Fruit fly (Drosophila melanogaster) whole organism, embryonic: ENCODE results near the gene CG43999.

Source experiments
- CG10462 ChIP-seq: fragments of 200-800 bp; sonication (Bioruptor generic); optimal IDR thresholded peaks from 2 replicates; lab custom pipeline; 2016; ENCODE audit warnings: missing biosample characterization, missing genetic modification characterization
- CG11398 ChIP-seq: fragments of 200-800 bp; sonication (Bioruptor generic); optimal IDR thresholded peaks from 2 replicates; lab custom pipeline; 2016; ENCODE audit warnings: missing biosample characterization, missing genetic modification characterization
- CG11504 ChIP-seq: fragments of 200-800 bp; sonication (Bioruptor generic); optimal IDR thresholded peaks from 3 replicates; lab custom pipeline; 2019; ENCODE audit warnings: missing biosample characterization, mild to moderate bottlenecking, missing genetic modification characterization, moderate library complexity
- CG12942 ChIP-seq: fragments of 200-800 bp; sonication (Bioruptor generic); optimal IDR thresholded peaks from 3 replicates; lab custom pipeline; 2016; ENCODE audit warnings: missing biosample characterization, missing genetic modification characterization
- CG13424 ChIP-seq: fragments of 200-800 bp; sonication (Bioruptor generic); optimal IDR thresholded peaks from 2 replicates; lab custom pipeline; 2019; ENCODE audit warnings: missing biosample characterization, mild to moderate bottlenecking, missing genetic modification characterization, moderate library complexity
- CG14710 ChIP-seq: fragments of 200-800 bp; sonication (Bioruptor generic); optimal IDR thresholded peaks from 3 replicates; lab custom pipeline; 2019; ENCODE audit warnings: missing biosample characterization, mild to moderate bottlenecking, missing genetic modification characterization, moderate library complexity
- CG1529 ChIP-seq: fragments of 200-800 bp; sonication (Bioruptor generic); optimal IDR thresholded peaks from 3 replicates; lab custom pipeline; 2018; ENCODE audit warnings: missing biosample characterization, missing genetic modification characterization
- CG1603 ChIP-seq: fragments of 200-800 bp; sonication (Bioruptor generic); optimal IDR thresholded peaks from 2 replicates; lab custom pipeline; 2019; ENCODE audit warnings: missing biosample characterization, mild to moderate bottlenecking, missing genetic modification characterization, moderate library complexity
- CG16779 ChIP-seq: fragments of 200-800 bp; sonication (Bioruptor generic); IDR thresholded peaks from 2 replicates; pipeline ENCODE4 v1.3.6; 2022; ENCODE audit warnings: missing biosample characterization, missing genetic modification characterization
- CG17568 ChIP-seq: fragments of 200-800 bp; sonication (Bioruptor generic); optimal IDR thresholded peaks from 2 replicates; lab custom pipeline; 2018; ENCODE audit warnings: missing biosample characterization, mild to moderate bottlenecking, missing genetic modification characterization, moderate library complexity
- CG3995 ChIP-seq: fragments of 200-800 bp; sonication (Bioruptor generic); optimal IDR thresholded peaks from 3 replicates; lab custom pipeline; 2016; ENCODE audit warnings: missing biosample characterization, missing genetic modification characterization
- CG4707 ChIP-seq: fragments of 200-800 bp; sonication (Bioruptor generic); optimal IDR thresholded peaks from 2 replicates; lab custom pipeline; 2018; ENCODE audit warnings: missing biosample characterization, mild to moderate bottlenecking, missing genetic modification characterization, moderate library complexity
- CG7963 ChIP-seq: fragments of 200-800 bp; sonication (Bioruptor generic); IDR thresholded peaks from 3 replicates; pipeline ENCODE4 v1.3.6; 2022; ENCODE audit warnings: missing biosample characterization, missing genetic modification characterization; ENCODE audit not compliant: partially characterized antibody
- CG8765 ChIP-seq: fragments of 200-800 bp; sonication (Bioruptor generic); IDR thresholded peaks from 2 replicates; pipeline ENCODE4 v1.3.6; 2022; ENCODE audit warnings: missing biosample characterization, missing genetic modification characterization
- CG9817 ChIP-seq: fragments of 200-800 bp; sonication (Bioruptor generic); optimal IDR thresholded peaks from 2 replicates; lab custom pipeline; 2018; ENCODE audit warnings: missing biosample characterization, mild to moderate bottlenecking, missing genetic modification characterization, moderate library complexity
- CTCF ChIP-seq: fragments of 200-800 bp; sonication (Bioruptor generic); optimal IDR thresholded peaks from 2 replicates; lab custom pipeline; 2017; ENCODE audit warnings: missing biosample characterization, mild to moderate bottlenecking, missing genetic modification characterization, moderate library complexity
- Dbx ChIP-seq: fragments of 200-800 bp; sonication (Bioruptor generic); IDR thresholded peaks from 3 replicates; pipeline ENCODE4 v1.3.6; 2022; ENCODE audit warnings: missing biosample characterization, missing genetic modification characterization
- Dp ChIP-seq: fragments of 200-800 bp; sonication (Bioruptor generic); optimal IDR thresholded peaks from 2 replicates; lab custom pipeline; 2018; ENCODE audit warnings: missing biosample characterization, mild to moderate bottlenecking, missing genetic modification characterization, moderate library complexity
- E2f2 ChIP-seq: fragments of 200-800 bp; sonication (Bioruptor generic); IDR thresholded peaks from 2 replicates; pipeline ENCODE4 v1.3.6; 2022; ENCODE audit warnings: missing biosample characterization, missing genetic modification characterization
- Elba2 ChIP-seq: fragments of 200-800 bp; sonication (Bioruptor generic); optimal IDR thresholded peaks from 3 replicates; lab custom pipeline; 2016; ENCODE audit warnings: missing biosample characterization, missing genetic modification characterization
- Hand ChIP-seq: fragments of 200-800 bp; sonication (Bioruptor generic); optimal IDR thresholded peaks from 2 replicates; lab custom pipeline; 2017; ENCODE audit warnings: mild to moderate bottlenecking, missing biosample characterization, missing genetic modification reagents, missing genetic modification characterization
- Hey ChIP-seq: fragments of 200-800 bp; sonication (Bioruptor generic); optimal IDR thresholded peaks from 3 replicates; lab custom pipeline; 2018; ENCODE audit warnings: missing biosample characterization, mild to moderate bottlenecking, missing genetic modification characterization
- Hmx ChIP-seq: fragments of 200-800 bp; sonication (Bioruptor generic); optimal IDR thresholded peaks from 2 replicates; lab custom pipeline; 2016; ENCODE audit warnings: missing biosample characterization, missing genetic modification characterization
- Mes4 ChIP-seq: fragments of 200-800 bp; sonication (Bioruptor generic); optimal IDR thresholded peaks from 2 replicates; lab custom pipeline; 2016; ENCODE audit warnings: missing biosample characterization, missing genetic modification characterization
- NfI ChIP-seq: fragments of 200-800 bp; sonication (Bioruptor generic); optimal IDR thresholded peaks from 3 replicates; lab custom pipeline; 2018; ENCODE audit warnings: missing biosample characterization, mild to moderate bottlenecking, missing genetic modification characterization, moderate library complexity
- Oaz ChIP-seq: fragments of 200-800 bp; sonication (Bioruptor generic); IDR thresholded peaks from 2 replicates; pipeline ENCODE4 v1.3.6; 2022; ENCODE audit warnings: missing biosample characterization, missing genetic modification characterization
- PHDP ChIP-seq: fragments of 200-800 bp; sonication (Bioruptor generic); optimal IDR thresholded peaks from 3 replicates; lab custom pipeline; 2018; ENCODE audit warnings: missing biosample characterization, mild to moderate bottlenecking, missing genetic modification characterization, moderate library complexity
- ab ChIP-seq: fragments of 200-800 bp; sonication (Bioruptor generic); optimal IDR thresholded peaks from 2 replicates; lab custom pipeline; 2016; ENCODE audit warnings: missing biosample characterization, missing genetic modification characterization
- aop ChIP-seq: fragments of 200-800 bp; sonication (Bioruptor generic); IDR thresholded peaks from 2 replicates; pipeline ENCODE4 v1.3.6; 2022; ENCODE audit warnings: missing biosample characterization, missing genetic modification characterization
- cg ChIP-seq: fragments of 200-800 bp; sonication (Bioruptor generic); optimal IDR thresholded peaks from 3 replicates; lab custom pipeline; 2019; ENCODE audit warnings: missing biosample characterization, mild to moderate bottlenecking, missing genetic modification characterization, moderate library complexity
- dysf ChIP-seq: fragments of 200-800 bp; sonication (Bioruptor generic); IDR thresholded peaks from 3 replicates; pipeline ENCODE4 v1.3.6; 2022; ENCODE audit warnings: missing biosample characterization, missing genetic modification characterization
- esg ChIP-seq: fragments of 200-800 bp; sonication (Bioruptor generic); conservative IDR thresholded peaks from 2 replicates; pipeline ENCODE4 v1.3.6; 2022; ENCODE audit warnings: missing biosample characterization, missing genetic modification characterization
- ftz-f1 ChIP-seq: fragments of 200-800 bp; sonication (Bioruptor generic); optimal IDR thresholded peaks from 2 replicates; lab custom pipeline; 2016; ENCODE audit warnings: missing biosample characterization, missing genetic modification characterization
- gfzf ChIP-seq: fragments of 200-800 bp; sonication (Bioruptor generic); optimal IDR thresholded peaks from 2 replicates; lab custom pipeline; 2016; ENCODE audit warnings: missing biosample characterization, mild to moderate bottlenecking, missing genetic modification characterization, moderate library complexity
- hb ChIP-seq: fragments of 200-800 bp; sonication (Bioruptor generic); IDR thresholded peaks from 3 replicates; pipeline ENCODE4 v1.3.6; 2022; ENCODE audit warnings: missing biosample characterization, missing genetic modification characterization; ENCODE audit not compliant: partially characterized antibody
- her ChIP-seq: fragments of 200-800 bp; sonication (Bioruptor generic); optimal IDR thresholded peaks from 2 replicates; lab custom pipeline; 2016; ENCODE audit warnings: missing biosample characterization, missing genetic modification characterization
- ken ChIP-seq: fragments of 200-800 bp; sonication (Bioruptor generic); IDR thresholded peaks from 3 replicates; pipeline ENCODE4 v1.3.6; 2022; ENCODE audit warnings: missing biosample characterization, missing genetic modification characterization
- lmd ChIP-seq: fragments of 200-800 bp; sonication (Bioruptor generic); IDR thresholded peaks from 2 replicates; pipeline ENCODE4 v1.3.6; 2022; ENCODE audit warnings: missing biosample characterization, missing genetic modification characterization
- lola ChIP-seq, 3 experiments: fragments of >200 bp in 2 of 3; fragments of 200-800 bp in 1 of 3; sonication (Bioruptor generic) in 1 of 3; optimal IDR thresholded peaks; 2 replicates each; lab custom pipeline; 2017 to 2019; ENCODE audit warnings: missing biosample characterization in 3 of 3, missing genetic modification characterization in 3 of 3, mild to moderate bottlenecking in 1 of 3, moderate library complexity in 1 of 3
- nau ChIP-seq: fragments of 200-800 bp; sonication (Bioruptor generic); optimal IDR thresholded peaks from 3 replicates; lab custom pipeline; 2017; ENCODE audit warnings: missing biosample characterization, mild to moderate bottlenecking, missing genetic modification characterization, missing genetic modification reagents
- nom ChIP-seq: fragments of 200-800 bp; sonication (Bioruptor generic); optimal IDR thresholded peaks from 2 replicates; lab custom pipeline; 2017; ENCODE audit warnings: missing biosample characterization, missing genetic modification characterization, mild to moderate bottlenecking, moderate library complexity, missing genetic modification reagents
- onecut ChIP-seq: fragments of 200-800 bp; sonication (Bioruptor generic); IDR thresholded peaks from 2 replicates; pipeline ENCODE4 v1.3.6; 2022; ENCODE audit warnings: missing biosample characterization, missing genetic modification characterization
- pita ChIP-seq: fragments of 200-800 bp; sonication (Bioruptor generic); optimal IDR thresholded peaks from 2 replicates; lab custom pipeline; 2017; ENCODE audit warnings: missing biosample characterization, mild to moderate bottlenecking, missing genetic modification characterization
- pnt ChIP-seq: fragments of 200-800 bp; sonication (Bioruptor generic); optimal IDR thresholded peaks from 3 replicates; lab custom pipeline; 2016; ENCODE audit warnings: missing biosample characterization, missing genetic modification characterization
- pzg ChIP-seq: fragments of 200-800 bp; sonication (Bioruptor generic); optimal IDR thresholded peaks from 3 replicates; lab custom pipeline; 2018; ENCODE audit warnings: missing biosample characterization, mild to moderate bottlenecking, missing genetic modification characterization, moderate library complexity
- seq ChIP-seq: fragments of 200-800 bp; sonication (Bioruptor generic); IDR thresholded peaks from 2 replicates; pipeline ENCODE4 v1.3.6; 2022; ENCODE audit warnings: missing biosample characterization, missing genetic modification characterization
- sim ChIP-seq: fragments of 200-800 bp; sonication (Bioruptor generic); IDR thresholded peaks from 2 replicates; pipeline ENCODE4 v1.3.6; 2022; ENCODE audit warnings: missing biosample characterization, missing genetic modification characterization
- sna ChIP-seq: fragments of 200-800 bp; sonication (Bioruptor generic); IDR thresholded peaks from 2 replicates; pipeline ENCODE4 v1.3.6; 2022; ENCODE audit warnings: missing biosample characterization, missing genetic modification characterization; ENCODE audit not compliant: partially characterized antibody
- trh ChIP-seq: fragments of 200-800 bp; sonication (Bioruptor generic); optimal IDR thresholded peaks from 2 replicates; lab custom pipeline; 2016; ENCODE audit warnings: missing biosample characterization, missing genetic modification characterization
- vfl ChIP-seq: fragments of 200-800 bp; sonication (Bioruptor generic); optimal IDR thresholded peaks from 2 replicates; lab custom pipeline; 2016; ENCODE audit warnings: missing biosample characterization, missing genetic modification characterization
- z ChIP-seq: fragments of 200-800 bp; sonication (Bioruptor generic); IDR thresholded peaks from 3 replicates; pipeline ENCODE4 v1.3.6; 2022; ENCODE audit warnings: missing biosample characterization, missing genetic modification characterization

The CG43999 gene

dm6 chr3R:23962781-23963222, 34.0 kb upstream of the CG43999 start, which contains the start of gene CG31140 (continued):
- TF ChIP-seq CG7963 (GFP tag; lab: Robert Waterston, UW) (no peak), CG1603 (tag; lab: Kevin White, UChicago) (no peak), CG3995 (GFP tag; lab: Kevin White, UChicago) (no peak), Dp (GFP tag; lab: Kevin White, UChicago) (peak; percentile 28), Hey (tag; lab: Kevin White, UChicago) (no peak), ab (GFP tag; lab: Kevin White, UChicago) (no peak), hb (no peak), aop (GFP tag; lab: Robert Waterston, UW) (no peak), Hand (GFP tag; lab: Kevin White, UChicago) (peak; percentile 64), CG8765 (no peak), Oaz (GFP tag; lab: Robert Waterston, UW) (no peak), pita (GFP tag; lab: Kevin White, UChicago) (no peak), CG14710 (tag; lab: Kevin White, UChicago) (no peak), Mes4 (GFP tag; lab: Kevin White, UChicago) (no peak), PHDP (tag; lab: Kevin White, UChicago) (no peak), Hmx (GFP tag; lab: Kevin White, UChicago) (no peak), nom (GFP tag; lab: Kevin White, UChicago) (peak; percentile 61), sna (GFP tag; lab: Robert Waterston, UW) (0 out of 2 replicates have a peak, but pooled peaks have one; percentile 13), NfI (GFP tag; lab: Kevin White, UChicago) (no peak), ken (GFP tag; lab: Robert Waterston, UW) (no peak), dysf (GFP tag; lab: Robert Waterston, UW) (no peak), CG10462 (GFP tag; lab: Kevin White, UChicago) (no peak), lola (GFP tag; optimal IDR thresholded peaks at IDR 0.05; lab: Kevin White, UChicago) (no peak), CG11398 (GFP tag; lab: Kevin White, UChicago) (no peak), onecut (peak; percentile 27; the same call in 1 of the 2 replicates), z (no peak), lmd (GFP tag; lab: Robert Waterston, UW) (no peak), CTCF (GFP tag; lab: Kevin White, UChicago) (peak; percentile 31), CG12942 (GFP tag; lab: Kevin White, UChicago) (no peak), trh (GFP tag; lab: Kevin White, UChicago) (no peak), CG11504 (peak; percentile 17), gfzf (GFP tag; lab: Kevin White, UChicago) (peak; percentile 55), sim (GFP tag; lab: Robert Waterston, UW) (0 out of 2 replicates have a peak, but pooled peaks have one; percentile 27), CG1529 (no peak), CG16779 (GFP tag; lab: Robert Waterston, UW) (peak; percentile 30; the same call in 1 of the 2 replicates), nau (GFP tag; lab: Kevin White, UChicago) (peak; percentile 3), seq (GFP tag; lab: Robert Waterston, UW) (peak; percentile 43; the same call in 1 of the 2 replicates), vfl (no peak), CG9817 (no peak), pnt (GFP tag; lab: Kevin White, UChicago) (no peak), ftz-f1 (GFP tag; lab: Kevin White, UChicago) (no peak), Elba2 (GFP tag; lab: Kevin White, UChicago) (no peak), CG17568 (no peak), Dbx (GFP tag; lab: Robert Waterston, UW) (0 out of 3 replicates have a peak, but pooled peaks have one; percentile 23), pzg (GFP tag; lab: Kevin White, UChicago) (peak; percentile 43), cg (GFP tag; lab: Kevin White, UChicago) (peak; percentile 58), CG4707 (GFP tag; lab: Kevin White, UChicago) (no peak), CG13424 (tag; lab: Kevin White, UChicago) (no peak), esg (GFP tag; lab: Robert Waterston, UW) (no peak), her (no peak), E2f2 (GFP tag; lab: Robert Waterston, UW) (0 out of 2 replicates have a peak, but pooled peaks have one; percentile 33)
